Fruit fly (Drosophila melanogaster) whole organism, embryonic: ENCODE data around the gene Or7a.

ENCODE experiments used
- Awh ChIP-seq: fragments of 200-800 bp; sonication (Bioruptor generic); IDR thresholded peaks from 2 replicates; pipeline ENCODE4, ENCODE4 v1.3.6; 2022; ENCODE audit warnings: missing biosample characterization, missing genetic modification characterization
- BEAF-32 ChIP-seq: fragments of 200-800 bp; sonication (Bioruptor generic); optimal IDR thresholded peaks from 3 replicates; lab custom pipeline; 2017; ENCODE audit warnings: missing biosample characterization, missing genetic modification characterization, mild to moderate bottlenecking, moderate library complexity, missing genetic modification reagents
- CG10979 ChIP-seq: fragments of 200-800 bp; sonication (Bioruptor generic); optimal IDR thresholded peaks from 2 replicates; lab custom pipeline; 2018; ENCODE audit warnings: missing biosample characterization, mild to moderate bottlenecking, missing genetic modification characterization, moderate library complexity
- CG12155 ChIP-seq: fragments of 200-800 bp; sonication (Bioruptor generic); optimal IDR thresholded peaks from 3 replicates; lab custom pipeline; 2016; ENCODE audit warnings: missing biosample characterization, missing genetic modification characterization
- CG12942 ChIP-seq: fragments of 200-800 bp; sonication (Bioruptor generic); optimal IDR thresholded peaks from 3 replicates; lab custom pipeline; 2016; ENCODE audit warnings: missing biosample characterization, missing genetic modification characterization
- CG14014 ChIP-seq: fragments of 200-800 bp; sonication (Bioruptor generic); IDR thresholded peaks from 2 replicates; pipeline ENCODE4 v1.3.6; 2022; ENCODE audit warnings: missing biosample characterization, missing genetic modification characterization
- CG14860 ChIP-seq: fragments of 200-800 bp; sonication (Bioruptor generic); IDR thresholded peaks from 3 replicates; pipeline ENCODE4 v1.3.6; 2022; ENCODE audit warnings: missing biosample characterization, missing genetic modification characterization; ENCODE audit not compliant: partially characterized antibody
- CG14965 ChIP-seq: fragments of 200-800 bp; sonication (Bioruptor generic); optimal IDR thresholded peaks from 2 replicates; lab custom pipeline; 2016; ENCODE audit warnings: missing biosample characterization, missing genetic modification characterization, borderline replicate concordance
- CG15696 ChIP-seq: fragments of 200-800 bp; sonication (Bioruptor generic); optimal IDR thresholded peaks from 2 replicates; lab custom pipeline; 2019; ENCODE audit warnings: missing biosample characterization, mild to moderate bottlenecking, missing genetic modification characterization, moderate library complexity
- CG2678 ChIP-seq: fragments of 200-800 bp; sonication (Bioruptor generic); optimal IDR thresholded peaks from 3 replicates; lab custom pipeline; 2019; ENCODE audit warnings: missing biosample characterization, mild to moderate bottlenecking, missing genetic modification characterization, moderate library complexity
- CG32767 ChIP-seq: fragments of 200-800 bp; sonication (Bioruptor generic); IDR thresholded peaks from 2 replicates; pipeline ENCODE4 v1.3.6; 2022; ENCODE audit warnings: missing biosample characterization, missing genetic modification characterization
- CG4404 ChIP-seq: fragments of 200-800 bp; sonication (Bioruptor generic); IDR thresholded peaks from 2 replicates; pipeline ENCODE4 v1.3.6; 2022; ENCODE audit warnings: missing biosample characterization, missing genetic modification characterization
- CG7556 ChIP-seq: fragments of 200-800 bp; sonication (Bioruptor generic); optimal IDR thresholded peaks from 2 replicates; lab custom pipeline; 2017; ENCODE audit warnings: missing biosample characterization, mild to moderate bottlenecking, missing genetic modification characterization
- CG7745 ChIP-seq: fragments of 200-800 bp; sonication (Bioruptor generic); optimal IDR thresholded peaks from 2 replicates; lab custom pipeline; 2018; ENCODE audit warnings: missing biosample characterization, mild to moderate bottlenecking, missing genetic modification characterization, moderate library complexity
- CG8290 ChIP-seq, 3 experiments: fragments of 200-800 bp; sonication (Bioruptor generic); optimal IDR thresholded peaks; 2 replicates each; lab custom pipeline; 2016 to 2019; ENCODE audit warnings: missing biosample characterization in 3 of 3, missing genetic modification characterization in 3 of 3, mild to moderate bottlenecking in 2 of 3, moderate library complexity in 1 of 3
- CG8765 ChIP-seq: fragments of 200-800 bp; sonication (Bioruptor generic); IDR thresholded peaks from 2 replicates; pipeline ENCODE4 v1.3.6; 2022; ENCODE audit warnings: missing biosample characterization, missing genetic modification characterization
- CHES-1-like ChIP-seq: fragments of 200-800 bp; sonication (Bioruptor generic); optimal IDR thresholded peaks from 2 replicates; lab custom pipeline; 2016; ENCODE audit warnings: missing biosample characterization, missing genetic modification characterization
- D19B ChIP-seq: fragments of 200-800 bp; sonication (Bioruptor generic); optimal IDR thresholded peaks from 2 replicates; lab custom pipeline; 2017; ENCODE audit warnings: missing biosample characterization, mild to moderate bottlenecking, missing genetic modification characterization
- Doc2 ChIP-seq: fragments of 200-800 bp; sonication (Bioruptor generic); IDR thresholded peaks from 2 replicates; pipeline ENCODE4 v1.3.6; 2022; ENCODE audit warnings: missing biosample characterization, missing genetic modification characterization
- E2f2 ChIP-seq: fragments of 200-800 bp; sonication (Bioruptor generic); IDR thresholded peaks from 2 replicates; pipeline ENCODE4 v1.3.6; 2022; ENCODE audit warnings: missing biosample characterization, missing genetic modification characterization
- HLH4C ChIP-seq: fragments of 200-800 bp; sonication (Bioruptor generic); IDR thresholded peaks from 3 replicates; pipeline ENCODE4 v1.3.6; 2022; ENCODE audit warnings: missing biosample characterization, missing genetic modification characterization; ENCODE audit not compliant: partially characterized antibody
- Lpt ChIP-seq: fragments of >200 bp; optimal IDR thresholded peaks from 2 replicates; lab custom pipeline; 2018; ENCODE audit warnings: missing biosample characterization, missing genetic modification characterization
- MBD-R2 ChIP-seq: fragments of 200-800 bp; sonication (Bioruptor generic); IDR thresholded peaks from 2 replicates; pipeline ENCODE4 v1.3.6; 2022; ENCODE audit warnings: missing biosample characterization, missing genetic modification characterization
- Scr ChIP-seq: fragments of 200-800 bp; sonication (Bioruptor generic); IDR thresholded peaks from 2 replicates; pipeline ENCODE4 v1.3.6; 2022; ENCODE audit warnings: missing biosample characterization, missing genetic modification characterization; ENCODE audit not compliant: partially characterized antibody
- Taf1 ChIP-seq: fragments of 200-800 bp; sonication (Bioruptor generic); IDR thresholded peaks from 2 replicates; pipeline ENCODE4 v1.3.6; 2022; ENCODE audit warnings: missing biosample characterization, missing genetic modification characterization
- Tbp ChIP-seq: fragments of >200 bp; optimal IDR thresholded peaks from 2 replicates; lab custom pipeline; 2018; ENCODE audit warnings: missing biosample characterization, missing genetic modification characterization
- btn ChIP-seq: fragments of 200-800 bp; sonication (Bioruptor generic); optimal IDR thresholded peaks from 2 replicates; lab custom pipeline; 2016; ENCODE audit warnings: missing biosample characterization, missing genetic modification characterization
- cg ChIP-seq: fragments of 200-800 bp; sonication (Bioruptor generic); optimal IDR thresholded peaks from 3 replicates; lab custom pipeline; 2019; ENCODE audit warnings: missing biosample characterization, mild to moderate bottlenecking, missing genetic modification characterization, moderate library complexity
- cwo ChIP-seq: fragments of 200-800 bp; sonication (Bioruptor generic); optimal IDR thresholded peaks from 3 replicates; lab custom pipeline; 2017; ENCODE audit warnings: missing biosample characterization, missing genetic modification characterization, mild to moderate bottlenecking, moderate library complexity, missing genetic modification reagents
- da ChIP-seq: fragments of 200-800 bp; sonication (Bioruptor generic); optimal IDR thresholded peaks from 2 replicates; lab custom pipeline; 2016; ENCODE audit warnings: missing biosample characterization, missing genetic modification characterization
- dm ChIP-seq: fragments of 200-800 bp; sonication (Bioruptor generic); optimal IDR thresholded peaks from 3 replicates; lab custom pipeline; 2016; ENCODE audit warnings: missing biosample characterization, missing genetic modification characterization
- emc ChIP-seq: fragments of 200-800 bp; sonication (Bioruptor generic); optimal IDR thresholded peaks from 2 replicates; lab custom pipeline; 2016; ENCODE audit warnings: missing biosample characterization, missing genetic modification characterization
- fd96Cb ChIP-seq: fragments of 200-800 bp; sonication (Bioruptor generic); optimal IDR thresholded peaks from 2 replicates; lab custom pipeline; 2018; ENCODE audit warnings: missing biosample characterization, mild to moderate bottlenecking, missing genetic modification characterization, moderate library complexity
- grau ChIP-seq: fragments of 200-800 bp; optimal IDR thresholded peaks from 3 replicates; lab custom pipeline; 2019; ENCODE audit warnings: missing biosample characterization, mild to moderate bottlenecking, missing genetic modification characterization, moderate library complexity
- grn ChIP-seq: fragments of 200-800 bp; sonication (Bioruptor generic); optimal IDR thresholded peaks from 3 replicates; lab custom pipeline; 2017; ENCODE audit warnings: missing biosample characterization, missing genetic modification characterization
- gsb-n ChIP-seq: fragments of 200-800 bp; sonication (Bioruptor generic); optimal IDR thresholded peaks from 3 replicates; lab custom pipeline; 2018; ENCODE audit warnings: missing biosample characterization, mild to moderate bottlenecking, missing genetic modification characterization
- kni ChIP-seq: fragments of 200-800 bp; sonication (Bioruptor generic); optimal IDR thresholded peaks from 3 replicates; lab custom pipeline; 2017; ENCODE audit warnings: mild to moderate bottlenecking, missing biosample characterization, missing genetic modification reagents, missing genetic modification characterization
- knrl ChIP-seq: fragments of 200-800 bp; sonication (Bioruptor generic); IDR thresholded peaks from 3 replicates; pipeline ENCODE4 v1.3.6; 2022; ENCODE audit warnings: missing biosample characterization, missing genetic modification characterization; ENCODE audit not compliant: partially characterized antibody
- lab ChIP-seq: fragments of 200-800 bp; sonication (Bioruptor generic); optimal IDR thresholded peaks from 3 replicates; lab custom pipeline; 2017; ENCODE audit warnings: missing biosample characterization, missing genetic modification characterization, mild to moderate bottlenecking, moderate library complexity, missing genetic modification reagents
- prd ChIP-seq, 3 experiments: fragments of >200 bp in 2 of 3; fragments of 200-800 bp in 1 of 3; sonication (Bioruptor generic) in 1 of 3; optimal IDR thresholded peaks in 2 of 3; IDR thresholded peaks in 1 of 3; 2 replicates in 2 of 3; 3 replicates in 1 of 3; pipeline versions ENCODE4 v1.3.6 to Lab custom; 2017 to 2022; ENCODE audit warnings: missing biosample characterization in 1 of 3, missing genetic modification characterization in 1 of 3
- psq ChIP-seq: fragments of 200-800 bp; sonication (Bioruptor generic); optimal IDR thresholded peaks from 2 replicates; lab custom pipeline; 2017; ENCODE audit warnings: missing biosample characterization, missing genetic modification characterization
- schlank ChIP-seq: fragments of 200-800 bp; sonication (Bioruptor generic); optimal IDR thresholded peaks from 2 replicates; lab custom pipeline; 2018; ENCODE audit warnings: missing biosample characterization, mild to moderate bottlenecking, missing genetic modification characterization
- sna ChIP-seq: fragments of 200-800 bp; sonication (Bioruptor generic); IDR thresholded peaks from 2 replicates; pipeline ENCODE4 v1.3.6; 2022; ENCODE audit warnings: missing biosample characterization, missing genetic modification characterization; ENCODE audit not compliant: partially characterized antibody
- tna ChIP-seq: fragments of 200-800 bp; sonication (Bioruptor generic); IDR thresholded peaks from 2 replicates; pipeline ENCODE4 v1.3.6; 2022; ENCODE audit warnings: missing biosample characterization, missing genetic modification characterization; ENCODE audit not compliant: partially characterized antibody
- unc-4 ChIP-seq: fragments of 200-800 bp; sonication (Bioruptor generic); IDR thresholded peaks from 2 replicates; pipeline ENCODE4 v1.3.6; 2022; ENCODE audit warnings: missing biosample characterization, missing genetic modification characterization; ENCODE audit not compliant: partially characterized antibody
- zen ChIP-seq: fragments of 200-800 bp; sonication (Bioruptor generic); optimal IDR thresholded peaks from 3 replicates; lab custom pipeline; 2018; ENCODE audit warnings: missing biosample characterization, mild to moderate bottlenecking, missing genetic modification characterization, moderate library complexity
- zfh1 ChIP-seq: fragments of 200-800 bp; sonication (Bioruptor generic); IDR thresholded peaks from 3 replicates; pipeline ENCODE4 v1.3.6; 2022; ENCODE audit warnings: missing biosample characterization, missing genetic modification characterization

Gene Or7a

dm6 chrX:8129204-8129997 lies 36.1 kb downstream of the Or7a start, which contains the start of gene CG2116 (continued):
- TF ChIP-seq unc-4 (GFP tag; lab: Robert Waterston, UW), result peak; percentile 67; the same call in 1 of the 2 replicates
- TF ChIP-seq zfh1 (GFP tag; lab: Robert Waterston, UW), result no peak
- TF ChIP-seq CG12942 (GFP tag; lab: Kevin White, UChicago), result no peak
- no peak for TF ChIP-seq Lpt (GFP tag; lab: Kevin White, UChicago)
- TF ChIP-seq fd96Cb, result no peak
- no peak for TF ChIP-seq kni (GFP tag; lab: Kevin White, UChicago)
- no peak for TF ChIP-seq psq (GFP tag; lab: Kevin White, UChicago)
- no peak for TF ChIP-seq cwo (GFP tag; lab: Kevin White, UChicago)
- TF ChIP-seq Taf1, result no peak
- no peak for TF ChIP-seq CG8765 (GFP tag; lab: Robert Waterston, UW)
- TF ChIP-seq btn (GFP tag; lab: Kevin White, UChicago), result no peak
- TF ChIP-seq Awh (GFP tag; lab: Robert Waterston, UW), result no peak
- TF ChIP-seq grau (tag; lab: Kevin White, UChicago), result no peak
- no peak for TF ChIP-seq cg (GFP tag; lab: Kevin White, UChicago)
- TF ChIP-seq schlank, result no peak
- no peak for TF ChIP-seq CG2678 (tag; lab: Kevin White, UChicago)
- TF ChIP-seq CG14014, result no peak
- peak; percentile 79 for TF ChIP-seq Scr (GFP tag; lab: Robert Waterston, UW)
- no peak for TF ChIP-seq CG14965 (GFP tag; lab: Kevin White, UChicago)
- 0 out of 2 replicates have a peak, but pooled peaks have one; percentile 11 for TF ChIP-seq tna (GFP tag; lab: Robert Waterston, UW)
- no peak for TF ChIP-seq grn
- TF ChIP-seq zen (tag; lab: Kevin White, UChicago), result no peak
- TF ChIP-seq CG14860 (GFP tag; lab: Robert Waterston, UW), result peak; percentile 59; the same call in 1 of the 3 replicates
- no peak for TF ChIP-seq CG12155
- TF ChIP-seq lab (GFP tag; lab: Kevin White, UChicago), result no peak
- TF ChIP-seq emc (GFP tag; lab: Kevin White, UChicago), result no peak
- peak; percentile 63; the same call in 2 of the 3 replicates for TF ChIP-seq HLH4C (GFP tag; lab: Robert Waterston, UW)
- no peak for TF ChIP-seq CG7556 (GFP tag; lab: Kevin White, UChicago)
- TF ChIP-seq CG15696 (tag; lab: Kevin White, UChicago), result no peak
- no peak for TF ChIP-seq CG10979
- TF ChIP-seq E2f2 (GFP tag; lab: Robert Waterston, UW), result peak; percentile 84
- no peak for TF ChIP-seq Doc2 (GFP tag; lab: Robert Waterston, UW)
- TF ChIP-seq CG4404 (GFP tag; lab: Robert Waterston, UW), result no peak
- 0 out of 2 replicates have a peak, but pooled peaks have one; percentile 30 for TF ChIP-seq sna (GFP tag; lab: Robert Waterston, UW)
- TF ChIP-seq MBD-R2 (GFP tag; lab: Robert Waterston, UW), result peak; percentile 47
- TF ChIP-seq prd (optimal IDR thresholded peaks at IDR 0.05; lab: Kevin White, UChicago), result no peak
- no peak for TF ChIP-seq prd (GFP tag; IDR thresholded peaks at IDR 0.05; lab: Robert Waterston, UW)
- TF ChIP-seq dm (GFP tag; lab: Kevin White, UChicago), result no peak
- no peak for TF ChIP-seq CG32767 (GFP tag; lab: Robert Waterston, UW)
- peak; percentile 79 for TF ChIP-seq knrl (GFP tag; lab: Robert Waterston, UW)
- no peak for TF ChIP-seq gsb-n (tag; lab: Kevin White, UChicago)
- TF ChIP-seq da (GFP tag; lab: Kevin White, UChicago), result no peak
- TF ChIP-seq D19B (GFP tag; lab: Kevin White, UChicago), result no peak
- TF ChIP-seq BEAF-32 (GFP tag; lab: Kevin White, UChicago), result peak; percentile 85
- no peak for TF ChIP-seq CHES-1-like (GFP tag; lab: Kevin White, UChicago)
- TF ChIP-seq CG8290 (GFP tag; optimal IDR thresholded peaks at IDR 0.05; lab: Kevin White, UChicago), result peak; percentile 22
- peak in 1 of 2 experiments; percentile 26 for TF ChIP-seq CG8290 (tag; optimal IDR thresholded peaks at IDR 0.05; lab: Kevin White, UChicago)
- peak; percentile 90 for TF ChIP-seq CG7745 (tag; lab: Kevin White, UChicago)
- TF ChIP-seq Tbp (GFP tag; lab: Kevin White, UChicago), result no peak
